Fruit fly (Drosophila melanogaster) whole organism, pupa: Measurements from ENCODE around the gene CG15923.

ENCODE experiments used
- CG10348 ChIP-seq: fragments of 200-800 bp; sonication (Bioruptor generic); IDR thresholded peaks from 2 replicates; pipeline ENCODE4 v1.3.6; 2022; ENCODE audit warnings: missing biosample characterization, missing genetic modification characterization
- CG12605 ChIP-seq: fragments of 200-800 bp; sonication (Bioruptor generic); IDR thresholded peaks from 2 replicates; pipeline ENCODE4 v1.3.6; 2022; ENCODE audit warnings: missing biosample characterization, missing genetic modification characterization
- CG13204 ChIP-seq: fragments of 200-800 bp; sonication (Bioruptor generic); optimal IDR thresholded peaks from 2 replicates; lab custom pipeline; 2018; ENCODE audit warnings: missing biosample characterization, mild to moderate bottlenecking, missing genetic modification characterization, moderate library complexity
- CG14655 ChIP-seq: fragments of 200-800 bp; sonication (Bioruptor generic); optimal IDR thresholded peaks from 3 replicates; lab custom pipeline; 2017; ENCODE audit warnings: mild to moderate bottlenecking, missing biosample characterization, missing genetic modification reagents, missing genetic modification characterization
- CG15710 ChIP-seq: fragments of 200-800 bp; sonication (Bioruptor generic); optimal IDR thresholded peaks from 2 replicates; lab custom pipeline; 2018; ENCODE audit warnings: missing biosample characterization, mild to moderate bottlenecking, missing genetic modification characterization, moderate library complexity
- CG17806 ChIP-seq: fragments of 200-800 bp; sonication (Bioruptor generic); optimal IDR thresholded peaks from 2 replicates; lab custom pipeline; 2018; ENCODE audit warnings: missing biosample characterization, mild to moderate bottlenecking, missing genetic modification characterization, moderate library complexity
- CG32121 ChIP-seq: fragments of 200-800 bp; sonication (Bioruptor generic); IDR thresholded peaks from 2 replicates; pipeline ENCODE4 v1.3.6; 2022; ENCODE audit warnings: missing biosample characterization, missing genetic modification characterization
- CG34367 ChIP-seq: fragments of 200-800 bp; sonication (Bioruptor generic); optimal IDR thresholded peaks from 2 replicates; lab custom pipeline; 2018; ENCODE audit warnings: missing biosample characterization, mild to moderate bottlenecking, missing genetic modification characterization
- CG4496 ChIP-seq: fragments of 200-800 bp; sonication (Bioruptor generic); IDR thresholded peaks from 3 replicates; pipeline ENCODE4 v1.3.6; 2022; ENCODE audit warnings: missing biosample characterization, missing genetic modification characterization
- CG8159 ChIP-seq: fragments of 200-800 bp; sonication (Bioruptor generic); optimal IDR thresholded peaks from 3 replicates; lab custom pipeline; 2018; ENCODE audit warnings: missing biosample characterization, mild to moderate bottlenecking, missing genetic modification characterization, moderate library complexity
- CG8301 ChIP-seq: fragments of 200-800 bp; sonication (Bioruptor generic); optimal IDR thresholded peaks from 2 replicates; lab custom pipeline; 2018; ENCODE audit warnings: missing biosample characterization, mild to moderate bottlenecking, missing genetic modification characterization
- CG9948 ChIP-seq: fragments of 200-800 bp; sonication (Bioruptor generic); optimal IDR thresholded peaks from 2 replicates; lab custom pipeline; 2018; ENCODE audit warnings: missing biosample characterization, mild to moderate bottlenecking, missing genetic modification characterization, moderate library complexity
- D1 ChIP-seq: fragments of 200-800 bp; sonication (Bioruptor generic); optimal IDR thresholded peaks from 2 replicates; lab custom pipeline; 2018; ENCODE audit warnings: missing biosample characterization, mild to moderate bottlenecking, missing genetic modification characterization, moderate library complexity
- EcR ChIP-seq: fragments of 200-800 bp; sonication (Bioruptor generic); optimal IDR thresholded peaks from 3 replicates; lab custom pipeline; 2019; ENCODE audit warnings: missing biosample characterization, missing genetic modification characterization, mild to moderate bottlenecking, moderate library complexity, missing genetic modification reagents
- Ets98B ChIP-seq: fragments of 200-800 bp; sonication (Bioruptor generic); IDR thresholded peaks from 2 replicates; pipeline ENCODE4 v1.3.6; 2022; ENCODE audit warnings: missing biosample characterization, missing genetic modification characterization
- Pif1A ChIP-seq: fragments of 200-800 bp; sonication (Bioruptor generic); optimal IDR thresholded peaks from 3 replicates; lab custom pipeline; 2016; ENCODE audit warnings: missing biosample characterization, missing genetic modification characterization
- Pif1B ChIP-seq: fragments of 200-800 bp; sonication (Bioruptor generic); optimal IDR thresholded peaks from 3 replicates; lab custom pipeline; 2016; ENCODE audit warnings: missing biosample characterization, missing genetic modification characterization
- Snoo ChIP-seq: fragments of 200-800 bp; sonication (Bioruptor generic); optimal IDR thresholded peaks from 3 replicates; lab custom pipeline; 2017; ENCODE audit warnings: missing biosample characterization, mild to moderate bottlenecking, missing genetic modification characterization, inconsistent platforms
- fd96Ca ChIP-seq: fragments of 200-800 bp; sonication (Bioruptor generic); IDR thresholded peaks from 3 replicates; pipeline ENCODE4 v1.3.6; 2022; ENCODE audit warnings: missing biosample characterization, missing genetic modification characterization
- gl ChIP-seq: fragments of 200-800 bp; sonication (Bioruptor generic); optimal IDR thresholded peaks from 2 replicates; lab custom pipeline; 2018; ENCODE audit warnings: missing biosample characterization, mild to moderate bottlenecking, missing genetic modification characterization
- rn ChIP-seq: fragments of 200-800 bp; sonication (Bioruptor generic); IDR thresholded peaks from 2 replicates; pipeline ENCODE4 v1.3.6; 2022; ENCODE audit warnings: missing biosample characterization, missing genetic modification characterization

The CG15923 gene

dm6 chr3R:20597407-20598325 is 19.0 kb downstream of the CG15923 start:
- TF ChIP-seq CG14655 (GFP tag; lab: Kevin White, UChicago) (no peak), CG13204 (GFP tag; lab: Kevin White, UChicago) (peak; percentile 41)

- no peak for TF ChIP-seq Pif1B (GFP tag; lab: Kevin White, UChicago)
- no peak for TF ChIP-seq Snoo
- TF ChIP-seq CG15710 (tag; lab: Kevin White, UChicago) = no peak
- no peak for TF ChIP-seq CG4496 (GFP tag; lab: Robert Waterston, UW)
- no peak for TF ChIP-seq CG8301
- TF ChIP-seq fd96Ca (GFP tag; lab: Robert Waterston, UW) = no peak
- TF ChIP-seq Ets98B = no peak
- TF ChIP-seq CG32121 (GFP tag; lab: Robert Waterston, UW) = no peak
- TF ChIP-seq rn (GFP tag; lab: Robert Waterston, UW) = no peak
- no peak for TF ChIP-seq CG12605 (GFP tag; lab: Robert Waterston, UW)
Measured at dm6 chr3R:20596337-20596962, 20.3 kb downstream of the CG15923 start.

dm6 chr3R:20595901-20596300 is 20.8 kb downstream of the CG15923 start:
- TF ChIP-seq CG17806 (tag; lab: Kevin White, UChicago) (no peak), D1 (tag; lab: Kevin White, UChicago) (no peak), CG8301 (no peak), fd96Ca (GFP tag; lab: Robert Waterston, UW) (no peak), Pif1A (GFP tag; lab: Kevin White, UChicago) (no peak), CG8159 (no peak), CG34367 (no peak), EcR (GFP tag; lab: Kevin White, UChicago) (no peak)

- no peak for TF ChIP-seq EcR (GFP tag; lab: Kevin White, UChicago)
- peak; percentile 59 for TF ChIP-seq CG14655 (GFP tag; lab: Kevin White, UChicago)
- TF ChIP-seq Snoo = no peak
- TF ChIP-seq Pif1A (GFP tag; lab: Kevin White, UChicago) = no peak
- peak; percentile 20 for TF ChIP-seq CG17806 (tag; lab: Kevin White, UChicago)
- TF ChIP-seq CG4496 (GFP tag; lab: Robert Waterston, UW) = no peak; the same call in 2 of the 3 replicates
- peak; percentile 18 for TF ChIP-seq CG8301
- TF ChIP-seq CG8159 = peak; percentile 12
- TF ChIP-seq CG34367 = no peak
- no peak for TF ChIP-seq rn (GFP tag; lab: Robert Waterston, UW)
- no peak for TF ChIP-seq CG12605 (GFP tag; lab: Robert Waterston, UW)
- TF ChIP-seq fd96Ca (GFP tag; lab: Robert Waterston, UW) = no peak
Measured at dm6 chr3R:20595145-20595812, 21.4 kb downstream of the CG15923 start.

- TF ChIP-seq CG9948 (peak; percentile 98), Ets98B (peak; percentile 74), D1 (tag; lab: Kevin White, UChicago) (peak; percentile 96), CG10348 (GFP tag; lab: Robert Waterston, UW) (peak; percentile 8; the same call in 1 of the 2 replicates), CG13204 (GFP tag; lab: Kevin White, UChicago) (peak; percentile 83), EcR (GFP tag; lab: Kevin White, UChicago) (peak; percentile 54), CG8301 (peak; percentile 89), CG14655 (GFP tag; lab: Kevin White, UChicago) (peak; percentile 95), CG8159 (peak; percentile 98), CG17806 (tag; lab: Kevin White, UChicago) (peak; percentile 95), rn (GFP tag; lab: Robert Waterston, UW) (peak; percentile 75; the same call in 1 of the 2 replicates), CG34367 (peak; percentile 90), CG4496 (GFP tag; lab: Robert Waterston, UW) (peak; percentile 76), CG12605 (GFP tag; lab: Robert Waterston, UW) (peak; percentile 83), CG15710 (tag; lab: Kevin White, UChicago) (peak; percentile 96), Snoo (peak; percentile 74), Pif1A (GFP tag; lab: Kevin White, UChicago) (peak; percentile 82), gl (tag; lab: Kevin White, UChicago) (peak; percentile 60), CG32121 (GFP tag; lab: Robert Waterston, UW) (peak; percentile 70), fd96Ca (GFP tag; lab: Robert Waterston, UW) (peak; percentile 35; the same call in 1 of the 3 replicates), Pif1B (GFP tag; lab: Kevin White, UChicago) (peak; percentile 76)
Measured at dm6 chr3R:20594194-20595144, 22.2 kb downstream of the CG15923 start.
